Worm (Caenorhabditis elegans): Measurements from ENCODE around the gene pho-5.

The pho-5 gene

DNA sequence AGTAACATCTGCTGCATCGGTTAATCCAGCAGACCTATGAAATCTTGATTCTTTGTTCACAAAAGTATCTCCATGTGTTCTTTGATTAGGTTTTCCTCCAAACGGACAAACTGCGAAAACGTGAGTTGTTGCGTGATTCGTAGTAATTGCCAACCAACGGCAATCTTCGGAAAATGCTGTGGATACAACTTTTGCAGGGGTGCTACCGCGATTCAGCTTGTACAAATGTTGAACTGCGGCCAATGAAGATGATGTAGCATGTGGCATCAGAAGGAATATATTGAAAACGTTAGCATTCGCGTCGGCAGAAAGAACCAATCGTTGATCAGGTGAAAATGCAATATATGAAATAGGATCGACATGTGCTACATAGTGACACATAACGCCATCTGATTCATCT is 46.0 kb upstream of the pho-5 start:
- no peak for TF ChIP-seq elt-3 (tag; optimal IDR thresholded peaks at IDR 0.05)
- TF ChIP-seq ceh-28 (tag; optimal IDR thresholded peaks at IDR 0.05): no peak
- no peak for TF ChIP-seq skn-1 (tag; optimal IDR thresholded peaks at IDR 0.05)
- TF ChIP-seq tbx-2 (tag; optimal IDR thresholded peaks at IDR 0.05): no peak
- no peak for TF ChIP-seq nhr-25 (tag; optimal IDR thresholded peaks at IDR 0.05)
- no peak for TF ChIP-seq nhr-77 (tag; optimal IDR thresholded peaks at IDR 0.05)
- no peak for TF ChIP-seq snpc-4 (tag; optimal IDR thresholded peaks at IDR 0.05)
- no peak for TF ChIP-seq elt-1 (tag; optimal IDR thresholded peaks at IDR 0.05)
- TF ChIP-seq eor-1 (tag; optimal IDR thresholded peaks at IDR 0.05): no peak

DNA sequence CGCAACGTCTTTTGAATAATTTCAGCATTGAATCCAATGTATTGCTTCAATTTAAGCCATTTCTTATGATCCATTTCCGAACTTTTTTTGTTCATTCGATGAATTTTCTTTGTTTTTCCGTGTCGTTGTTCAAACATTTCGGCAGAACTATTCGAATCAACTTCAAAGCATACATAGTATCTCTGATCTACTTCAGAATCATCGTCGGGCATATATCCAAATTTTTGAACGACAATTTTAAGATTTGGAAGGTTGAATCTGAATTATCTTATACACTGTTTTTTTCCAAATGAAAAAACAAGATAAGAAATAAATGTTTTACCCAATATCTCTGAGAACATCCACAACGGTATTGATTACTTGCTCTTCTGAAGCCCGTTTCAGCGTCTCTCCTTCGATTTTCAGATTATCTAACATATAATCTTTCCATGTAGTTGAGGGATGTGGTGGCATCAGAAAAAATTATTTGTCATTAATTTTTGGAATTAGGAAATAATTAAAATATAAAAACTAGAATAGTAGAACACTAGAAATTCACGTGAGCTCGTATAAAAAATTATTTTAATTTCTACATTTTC is 43.6 kb upstream of the pho-5 start, which contains the start of gene lab-2:
Gene lab-2, minus strand, starts transcription at position 453 of the 578 bp plus-strand sequence.
- peak; percentile 66 for TF ChIP-seq lsy-12 (tag; optimal IDR thresholded peaks at IDR 0.05)
- TF ChIP-seq nhr-25 (tag; optimal IDR thresholded peaks at IDR 0.05): peak; percentile 33
- TF ChIP-seq eor-1 (tag; optimal IDR thresholded peaks at IDR 0.05): no peak
- peak; percentile 4 for TF ChIP-seq ztf-4 (tag; optimal IDR thresholded peaks at IDR 0.05)
- TF ChIP-seq lin-39 (tag; optimal IDR thresholded peaks at IDR 0.05): no peak
- no peak for TF ChIP-seq nhr-76 (tag; optimal IDR thresholded peaks at IDR 0.05)
- no peak for TF ChIP-seq fkh-10 (GFP tag; optimal IDR thresholded peaks at IDR 0.05)
- TF ChIP-seq ama-1 (optimal IDR thresholded peaks at IDR 0.05): peak; percentile 79
- no peak for TF ChIP-seq mml-1 (tag; optimal IDR thresholded peaks at IDR 0.05)
- TF ChIP-seq jun-1 (tag; optimal IDR thresholded peaks at IDR 0.05): peak; percentile 13
- TF ChIP-seq aly-2 (tag; optimal IDR thresholded peaks at IDR 0.05): peak; percentile 15
- TF ChIP-seq elt-2 (tag; optimal IDR thresholded peaks at IDR 0.05): peak; percentile 20

DNA sequence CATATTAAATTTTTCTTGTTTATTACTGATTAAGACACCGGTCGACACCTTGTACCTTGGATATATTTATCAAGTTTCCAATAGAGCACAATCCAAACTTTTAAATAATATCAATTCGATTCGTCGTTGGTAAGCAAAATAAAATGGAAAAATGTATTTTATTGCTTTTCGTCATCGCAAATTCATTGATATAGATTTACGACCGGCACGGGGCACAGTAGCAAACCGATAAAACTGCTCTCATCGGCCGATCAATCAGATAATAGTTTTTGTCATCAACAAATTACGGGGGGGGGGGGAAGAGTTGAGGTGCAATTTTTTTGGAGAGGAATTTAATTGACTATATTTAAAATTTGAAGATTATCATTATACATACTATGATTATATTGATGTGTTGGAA is 37.6 kb upstream of the pho-5 start:
- TF ChIP-seq pqm-1 (tag; optimal IDR thresholded peaks at IDR 0.05): peak; percentile 1
- TF ChIP-seq elt-2 (tag; optimal IDR thresholded peaks at IDR 0.05): peak; percentile 69
- no peak for TF ChIP-seq lin-15B (tag; optimal IDR thresholded peaks at IDR 0.05)
- no peak for TF ChIP-seq aly-2 (tag; optimal IDR thresholded peaks at IDR 0.05)

DNA sequence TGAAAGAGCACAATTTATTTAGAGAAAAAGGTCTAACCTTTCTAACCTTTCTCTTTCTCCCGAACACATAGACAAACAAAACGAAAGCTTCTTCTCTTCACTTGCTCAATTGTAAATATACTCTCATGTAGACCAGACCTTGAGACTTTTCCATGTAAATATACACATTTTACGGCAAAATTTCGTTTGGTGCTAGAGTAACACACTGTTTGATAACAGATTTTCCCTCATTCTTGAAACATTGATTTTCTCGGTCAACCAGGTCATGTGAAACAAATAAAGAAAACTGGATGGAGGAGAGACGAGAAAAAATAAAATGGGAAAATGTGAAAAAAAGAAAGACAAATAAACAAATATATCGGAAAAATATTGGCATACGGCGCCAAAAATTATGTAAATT is 36.3 kb upstream of the pho-5 start:
- TF ChIP-seq fkh-10 (GFP tag; optimal IDR thresholded peaks at IDR 0.05) (no peak), nhr-77 (tag; optimal IDR thresholded peaks at IDR 0.05) (no peak), tbx-2 (tag; optimal IDR thresholded peaks at IDR 0.05) (no peak), ceh-9 (tag; optimal IDR thresholded peaks at IDR 0.05) (no peak), unc-39 (tag; optimal IDR thresholded peaks at IDR 0.05) (no peak), pha-4 (tag; optimal IDR thresholded peaks at IDR 0.05) (peak; percentile 99), mdl-1 (tag; optimal IDR thresholded peaks at IDR 0.05) (no peak), elt-1 (tag; optimal IDR thresholded peaks at IDR 0.05) (no peak), pqm-1 (tag; optimal IDR thresholded peaks at IDR 0.05) (peak; percentile 34), snpc-4 (tag; optimal IDR thresholded peaks at IDR 0.05) (no peak), elt-2 (tag; optimal IDR thresholded peaks at IDR 0.05) (peak; percentile 55)

DNA sequence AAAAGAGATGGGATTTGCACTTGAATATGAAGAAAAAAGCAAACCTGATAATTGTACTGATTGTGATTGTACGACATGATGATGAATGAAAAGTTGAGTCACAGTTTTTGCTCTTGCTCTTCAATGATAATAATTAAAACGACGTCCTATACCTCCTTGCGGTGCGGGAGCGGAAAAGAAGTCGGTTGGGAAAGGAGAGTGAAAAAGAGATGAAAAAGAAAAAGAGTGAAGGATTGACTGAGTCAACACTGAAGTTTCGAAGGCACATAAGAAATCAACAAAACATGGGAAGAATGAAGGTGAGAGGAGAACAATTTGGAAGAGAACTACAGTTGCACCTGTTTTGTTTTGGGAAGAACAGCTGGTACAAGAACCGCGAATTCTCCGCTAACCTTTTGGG is 33.7 kb upstream of the pho-5 start, which contains the start of gene F56C9.8:
Gene F56C9.8, minus strand, starts transcription at position 120 of the 400 bp plus-strand sequence.
- TF ChIP-seq elt-2 (tag; optimal IDR thresholded peaks at IDR 0.05) (peak; percentile 18), zag-1 (tag; optimal IDR thresholded peaks at IDR 0.05) (no peak), pha-4 (tag; optimal IDR thresholded peaks at IDR 0.05) (peak; percentile 77), elt-3 (tag; optimal IDR thresholded peaks at IDR 0.05) (no peak), pqm-1 (tag; optimal IDR thresholded peaks at IDR 0.05) (peak; percentile 69), aly-2 (tag; optimal IDR thresholded peaks at IDR 0.05) (no peak)

DNA sequence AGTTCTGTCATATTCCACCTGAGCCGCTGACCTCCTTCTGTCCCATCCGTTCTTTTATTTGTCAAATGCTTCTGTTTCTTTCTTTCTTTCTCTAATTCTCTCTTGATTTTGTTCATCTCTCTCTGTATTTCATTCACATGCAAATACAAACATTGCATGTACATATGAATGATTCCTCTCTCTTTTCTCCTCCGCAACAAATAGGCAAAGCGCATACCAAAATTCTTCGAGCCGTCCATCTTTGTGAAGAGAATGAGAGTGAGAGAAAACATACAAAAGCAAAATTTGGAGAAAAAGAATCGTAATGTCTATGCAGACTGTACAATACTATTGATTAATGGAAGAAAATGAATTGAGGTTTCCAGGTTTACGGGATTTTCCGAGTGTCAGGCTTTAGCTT is 31.7 kb upstream of the pho-5 start:
- TF ChIP-seq nhr-11 (tag; optimal IDR thresholded peaks at IDR 0.05) (no peak), fkh-10 (GFP tag; optimal IDR thresholded peaks at IDR 0.05) (no peak), aly-2 (tag; optimal IDR thresholded peaks at IDR 0.05) (no peak), ceh-16 (tag; optimal IDR thresholded peaks at IDR 0.05) (no peak), nhr-43 (tag; optimal IDR thresholded peaks at IDR 0.05; ENCODE audit: poor library complexity, severe bottlenecking) (no peak), pha-4 (tag; optimal IDR thresholded peaks at IDR 0.05) (peak; percentile 74), lsy-12 (tag; optimal IDR thresholded peaks at IDR 0.05) (no peak), elt-3 (tag; optimal IDR thresholded peaks at IDR 0.05) (no peak), nhr-23 (tag; optimal IDR thresholded peaks at IDR 0.05) (no peak), nhr-67 (tag; optimal IDR thresholded peaks at IDR 0.05) (no peak), elt-2 (tag; optimal IDR thresholded peaks at IDR 0.05) (peak; percentile 32), mdl-1 (tag; optimal IDR thresholded peaks at IDR 0.05) (no peak)
